Worm (Caenorhabditis elegans) whole organism, young adult: ENCODE data around the gene fipr-12.

Experiments used
- B0019.2 ChIP-seq: fragments of 200-800 bp; sonication (Bioruptor generic); conservative IDR thresholded peaks from 2 replicates; pipeline ENCODE4 v1.3.6; 2022; ENCODE audit warnings: missing genetic modification reagents, missing genetic modification characterization, missing compliant biosample characterization
- B0261.1 ChIP-seq: sonication (generic microtip); optimal IDR thresholded peaks from 2 replicates; lab custom pipeline; 2016; ENCODE audit warnings: mild to moderate bottlenecking, missing genetic modification characterization, moderate library complexity, missing compliant biosample characterization
- D2030.7 ChIP-seq: fragments of 200-800 bp; sonication (Bioruptor generic); IDR thresholded peaks from 2 replicates; pipeline ENCODE4 v1.3.6; 2022; ENCODE audit warnings: missing genetic modification reagents, missing genetic modification characterization, missing compliant biosample characterization
- F55B11.4 ChIP-seq: sonication (generic microtip); optimal IDR thresholded peaks from 2 replicates; lab custom pipeline; 2016; ENCODE audit warnings: missing compliant biosample characterization, missing genetic modification characterization, borderline replicate concordance; ENCODE audit not compliant: insufficient read depth
- F57C9.4 ChIP-seq: sonication (generic microtip); optimal IDR thresholded peaks from 2 replicates; lab custom pipeline; 2017; ENCODE audit warnings: mild to moderate bottlenecking, missing genetic modification characterization, missing compliant biosample characterization
- K11D2.4 ChIP-seq: fragments of 200-800 bp; sonication (Bioruptor generic); IDR thresholded peaks from 2 replicates; pipeline ENCODE4 v1.3.6; 2022; ENCODE audit warnings: missing genetic modification reagents, missing genetic modification characterization, missing compliant biosample characterization
- Y53G8AR.9 ChIP-seq: fragments of 200-800 bp; sonication (Bioruptor generic); conservative IDR thresholded peaks from 2 replicates; pipeline ENCODE4 v1.3.6; 2022; ENCODE audit warnings: missing genetic modification reagents, missing genetic modification characterization, missing compliant biosample characterization
- akir-1 ChIP-seq: fragments of 200-800 bp; sonication (Bioruptor generic); optimal IDR thresholded peaks from 2 replicates; lab custom pipeline; 2018; ENCODE audit warnings: mild to moderate bottlenecking, missing genetic modification characterization, moderate library complexity, missing compliant biosample characterization
- ama-1 ChIP-seq, 3 experiments: fragments of 150-350 bp in 1 of 3; sonication (generic microtip) in 2 of 3; optimal IDR thresholded peaks; 2 replicates each; lab custom pipeline; 2014 to 2018; ENCODE audit warnings: missing biosample characterization in 2 of 3, missing genetic modification characterization in 2 of 3, missing genetic modification reagents in 2 of 3
- attf-5 ChIP-seq: fragments of 200-800 bp; sonication (Bioruptor generic); optimal IDR thresholded peaks from 2 replicates; lab custom pipeline; 2018; ENCODE audit warnings: mild to moderate bottlenecking, missing genetic modification characterization, missing compliant biosample characterization
- cebp-1 ChIP-seq, 2 experiments: fragments of 200-800 bp in 1 of 2; sonication (Bioruptor generic) in 1 of 2; sonication (generic microtip) in 1 of 2; IDR thresholded peaks in 1 of 2; optimal IDR thresholded peaks in 1 of 2; 2 replicates each; pipeline versions ENCODE4 v1.3.6 to Lab custom; 2017 to 2022; ENCODE audit warnings: missing compliant biosample characterization in 2 of 2, missing genetic modification characterization in 2 of 2, mild to moderate bottlenecking in 1 of 2, missing genetic modification reagents in 1 of 2, moderate library complexity in 1 of 2
- dox-1 ChIP-seq: fragments of 200-800 bp; sonication (Bioruptor generic); IDR thresholded peaks from 2 replicates; pipeline ENCODE4 v1.3.6; 2022; ENCODE audit warnings: missing genetic modification reagents, missing genetic modification characterization, missing compliant biosample characterization
- efl-1 ChIP-seq: fragments of 150-350 bp; optimal IDR thresholded peaks from 2 replicates; lab custom pipeline; 2014; ENCODE audit warnings: missing biosample characterization, missing genetic modification reagents, missing genetic modification characterization
- fkh-3 ChIP-seq: sonication (generic microtip); optimal IDR thresholded peaks from 2 replicates; lab custom pipeline; 2016; ENCODE audit warnings: mild to moderate bottlenecking, missing genetic modification characterization, missing compliant biosample characterization
- hmg-1.2 ChIP-seq: fragments of 200-800 bp; sonication (Bioruptor generic); IDR thresholded peaks from 2 replicates; pipeline ENCODE4 v1.3.6; 2022; ENCODE audit warnings: missing genetic modification reagents, missing genetic modification characterization, missing compliant biosample characterization
- let-607 ChIP-seq, 2 experiments: fragments of 200-800 bp in 1 of 2; sonication (Bioruptor generic) in 1 of 2; sonication (generic microtip) in 1 of 2; optimal IDR thresholded peaks; 2 replicates each; lab custom pipeline; 2016 to 2018; ENCODE audit warnings: mild to moderate bottlenecking in 2 of 2, missing compliant biosample characterization in 2 of 2, missing genetic modification characterization in 2 of 2, moderate library complexity in 2 of 2, missing genotype in 1 of 2
- lin-40 ChIP-seq: sonication (generic microtip); optimal IDR thresholded peaks from 2 replicates; lab custom pipeline; 2016; ENCODE audit warnings: missing genetic modification characterization, mild to moderate bottlenecking, missing compliant biosample characterization, missing genotype, missing genetic modification reagents
- madf-10 ChIP-seq: sonication (generic microtip); optimal IDR thresholded peaks from 2 replicates; lab custom pipeline; 2016; ENCODE audit warnings: mild to moderate bottlenecking, missing genetic modification characterization, missing compliant biosample characterization
- madf-3 ChIP-seq: fragments of 200-800 bp; sonication (Bioruptor generic); IDR thresholded peaks from 2 replicates; pipeline ENCODE4 v1.3.6; 2022; ENCODE audit warnings: missing genetic modification reagents, missing genetic modification characterization, missing compliant biosample characterization
- madf-6 ChIP-seq: fragments of 200-800 bp; sonication (Bioruptor generic); IDR thresholded peaks from 2 replicates; pipeline ENCODE4 v1.3.6; 2022; ENCODE audit warnings: missing genetic modification reagents, missing genetic modification characterization, missing compliant biosample characterization
- madf-8 ChIP-seq: fragments of 200-800 bp; sonication (Bioruptor generic); conservative IDR thresholded peaks from 2 replicates; pipeline ENCODE4 v1.3.6; 2022; ENCODE audit warnings: missing genetic modification reagents, missing genetic modification characterization, missing compliant biosample characterization
- mes-4 ChIP-seq: sonication (generic microtip); optimal IDR thresholded peaks from 2 replicates; lab custom pipeline; 2016; ENCODE audit warnings: missing genotype, missing genetic modification characterization, missing compliant biosample characterization
- nfya-2 ChIP-seq: fragments of 200-800 bp; sonication (Bioruptor generic); IDR thresholded peaks from 2 replicates; pipeline ENCODE4 v1.3.6; 2022; ENCODE audit warnings: missing genetic modification reagents, missing genetic modification characterization, missing compliant biosample characterization
- nhr-120 ChIP-seq: fragments of 200-800 bp; sonication (Bioruptor generic); IDR thresholded peaks from 2 replicates; pipeline ENCODE4 v1.3.6; 2022; ENCODE audit warnings: missing genetic modification characterization, missing compliant biosample characterization
- nhr-80 ChIP-seq: sonication (generic microtip); optimal IDR thresholded peaks from 2 replicates; lab custom pipeline; 2016; ENCODE audit warnings: missing genetic modification characterization, missing compliant biosample characterization
- nhr-90 ChIP-seq: sonication (generic microtip); optimal IDR thresholded peaks from 2 replicates; lab custom pipeline; 2016; ENCODE audit warnings: missing genotype, mild to moderate bottlenecking, missing genetic modification characterization, missing compliant biosample characterization
- pha-4 ChIP-seq: fragments of 150-350 bp; sonication (generic microtip); optimal IDR thresholded peaks from 2 replicates; lab custom pipeline; 2014; ENCODE audit warnings: missing biosample characterization, missing genetic modification reagents, missing genetic modification characterization
- unc-130 ChIP-seq: sonication (generic microtip); optimal IDR thresholded peaks from 2 replicates; lab custom pipeline; 2016; ENCODE audit warnings: missing genetic modification reagents, missing genetic modification characterization, missing compliant biosample characterization
- unc-62 ChIP-seq: fragments of 150-350 bp; optimal IDR thresholded peaks from 2 replicates; lab custom pipeline; 2014; ENCODE audit warnings: missing biosample characterization, missing genetic modification reagents, missing genetic modification characterization
- xnd-1 ChIP-seq: sonication (generic microtip); optimal IDR thresholded peaks from 2 replicates; lab custom pipeline; 2016; ENCODE audit warnings: missing genotype, missing genetic modification reagents, missing genetic modification characterization, missing compliant biosample characterization
- zim-3 ChIP-seq: sonication (generic microtip); optimal IDR thresholded peaks from 2 replicates; lab custom pipeline; 2017; ENCODE audit warnings: mild to moderate bottlenecking, missing genetic modification characterization, moderate library complexity, missing compliant biosample characterization
- ztf-26 ChIP-seq: sonication (generic microtip); optimal IDR thresholded peaks from 2 replicates; lab custom pipeline; 2017; ENCODE audit warnings: missing genetic modification characterization, missing compliant biosample characterization
- ztf-6 ChIP-seq: fragments of 200-800 bp; sonication (Bioruptor generic); IDR thresholded peaks from 2 replicates; pipeline ENCODE4 v1.3.6; 2022; ENCODE audit warnings: missing genetic modification reagents, missing genetic modification characterization, missing compliant biosample characterization

fipr-12 gene

DNA sequence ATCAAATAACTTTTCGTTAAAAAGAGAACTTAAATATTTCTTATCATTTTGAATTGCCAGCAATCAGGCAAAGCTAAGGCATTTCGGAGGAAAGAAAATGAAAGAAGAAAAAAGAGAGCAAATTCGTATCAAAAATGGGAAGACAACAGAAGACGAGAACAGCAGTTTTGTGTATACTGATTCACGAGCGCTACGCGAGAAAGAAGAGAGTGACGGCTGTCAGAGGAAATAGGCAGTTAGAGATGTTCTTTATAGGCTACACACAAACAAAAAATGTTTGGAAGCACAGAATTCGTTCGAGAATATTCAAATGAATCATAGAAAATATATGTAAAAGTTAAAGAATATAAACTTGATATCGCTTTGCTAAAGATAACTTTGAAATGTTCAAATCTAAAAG is 41.7 kb downstream of the fipr-12 start:
- TF ChIP-seq cebp-1 (GFP tag; IDR thresholded peaks at IDR 0.05; lab: Robert Waterston, UW) (no peak), cebp-1 (tag; optimal IDR thresholded peaks at IDR 0.05; lab: Kevin White, UChicago) (peak; percentile 35), mes-4 (tag; lab: Kevin White, UChicago) (no peak), B0019.2 (GFP tag; lab: Robert Waterston, UW) (no peak), unc-130 (no peak), attf-5 (GFP tag; lab: Kevin White, UChicago) (peak; percentile 10), D2030.7 (GFP tag; lab: Robert Waterston, UW) (no peak), nhr-80 (tag; lab: Kevin White, UChicago) (peak; percentile 65), B0261.1 (tag; lab: Kevin White, UChicago) (no peak), nhr-90 (tag; lab: Kevin White, UChicago) (no peak), ama-1 (optimal IDR thresholded peaks at IDR 0.05; lab: Kevin White, UChicago) (peak; percentile 14), ama-1 (GFP tag; optimal IDR thresholded peaks at IDR 0.05; lab: Kevin White, UChicago) (no peak), K11D2.4 (GFP tag; lab: Robert Waterston, UW) (no peak), F57C9.4 (tag; lab: Kevin White, UChicago) (no peak), zim-3 (tag; lab: Kevin White, UChicago) (no peak), F55B11.4 (tag; lab: Kevin White, UChicago) (no peak), hmg-1.2 (GFP tag; lab: Robert Waterston, UW) (peak; percentile 48; the same call in 1 of the 2 replicates)

DNA sequence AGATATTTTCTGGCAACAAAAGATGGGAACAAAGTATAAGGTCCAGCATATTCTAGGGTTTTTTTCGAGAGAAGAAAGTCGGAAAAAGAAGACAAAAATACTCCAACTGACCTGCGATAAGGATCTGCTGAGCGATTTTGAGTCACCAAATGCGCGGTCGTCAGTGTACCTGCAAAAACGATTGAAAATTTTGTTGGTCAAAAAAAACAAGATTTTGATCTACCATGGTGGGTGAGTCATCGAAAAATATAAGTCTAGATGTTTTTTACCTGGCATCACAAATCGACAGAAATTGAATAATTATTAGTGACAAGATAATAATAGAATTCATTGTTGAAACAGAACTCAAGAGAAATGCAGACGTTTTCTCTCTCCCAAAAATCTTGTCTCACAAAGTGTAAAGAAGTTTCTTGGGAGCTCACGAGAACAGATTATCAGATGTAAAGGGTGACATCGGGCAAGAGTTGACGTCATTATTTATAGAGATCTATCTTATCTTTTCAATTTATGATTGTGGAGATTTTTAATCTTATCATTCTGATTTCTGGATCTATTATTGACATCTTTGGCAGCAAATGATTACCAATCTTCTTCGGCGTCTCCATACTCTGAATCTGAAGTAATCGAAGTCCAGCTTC is 42.2 kb downstream of the fipr-12 start:
- no peak for TF ChIP-seq Y53G8AR.9 (GFP tag; lab: Robert Waterston, UW)
- TF ChIP-seq unc-62 (GFP tag; lab: Kevin White, UChicago), result no peak
- peak; percentile 75 for TF ChIP-seq madf-6
- TF ChIP-seq efl-1 (GFP tag; lab: Kevin White, UChicago), result peak; percentile 64
- TF ChIP-seq madf-10 (tag; lab: Kevin White, UChicago), result no peak
- TF ChIP-seq xnd-1 (tag; lab: Kevin White, UChicago), result peak; percentile 52
- no peak for TF ChIP-seq lin-40 (tag; lab: Kevin White, UChicago)
- no peak for TF ChIP-seq ama-1 (optimal IDR thresholded peaks at IDR 0.05; lab: Kevin White, UChicago)
- TF ChIP-seq ama-1 (GFP tag; optimal IDR thresholded peaks at IDR 0.05; lab: Kevin White, UChicago), result no peak
- TF ChIP-seq let-607 (tag; optimal IDR thresholded peaks at IDR 0.05; lab: Kevin White, UChicago), result no peak
- TF ChIP-seq madf-8, result peak; percentile 51
- TF ChIP-seq madf-3 (GFP tag; lab: Robert Waterston, UW), result no peak
- TF ChIP-seq ztf-6 (GFP tag; lab: Robert Waterston, UW), result no peak
- TF ChIP-seq, all 124 proteins: peak for 4

DNA sequence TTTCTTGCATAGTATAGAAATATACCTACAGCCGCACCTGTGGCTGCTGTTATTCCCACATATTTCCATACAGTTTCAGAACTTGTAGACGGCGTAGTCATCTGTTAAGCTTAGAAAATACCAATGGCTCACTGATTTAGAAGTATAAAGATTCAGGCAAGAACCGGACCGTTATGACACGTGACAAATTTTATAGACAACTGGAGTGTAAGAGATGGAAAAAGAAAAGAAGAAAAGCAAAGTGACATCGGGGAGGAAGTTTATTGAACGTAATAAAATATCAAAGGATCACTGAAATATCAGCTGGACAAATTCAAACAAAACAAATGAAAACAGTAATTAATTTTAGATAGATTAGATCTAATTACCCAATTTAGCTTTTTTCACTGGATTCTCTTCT is 43.0 kb downstream of the fipr-12 start, which contains the start of gene rmd-2:
TSS of gene rmd-2 (minus strand) at position 101 of the 400 bp plus-strand sequence.
- no peak for TF ChIP-seq akir-1 (GFP tag; lab: Kevin White, UChicago)
- TF ChIP-seq madf-10 (tag; lab: Kevin White, UChicago), result no peak
- no peak for TF ChIP-seq nfya-2 (GFP tag; lab: Robert Waterston, UW)
- TF ChIP-seq pha-4, result no peak
- TF ChIP-seq fkh-3 (tag; lab: Kevin White, UChicago), result no peak
- no peak for TF ChIP-seq dox-1 (GFP tag; lab: Robert Waterston, UW)
- TF ChIP-seq ztf-26, result no peak
- TF ChIP-seq nhr-120 (GFP tag; lab: Robert Waterston, UW), result no peak
